Fruit fly (Drosophila melanogaster): ENCODE data around the gene CG6738.

The CG6738 gene

dm6 chr3R:23117683-23118470 is 18.5 kb downstream of the CG6738 start, which contains the start of the genes Rassf and CenB1A (continued):
- TF ChIP-seq dac (GFP tag; optimal IDR thresholded peaks at IDR 0.05) (no peak), CG10669 (GFP tag; optimal IDR thresholded peaks at IDR 0.05) (no peak), CG16779 (tag; optimal IDR thresholded peaks at IDR 0.05) (no peak), Eip75B (GFP tag; optimal IDR thresholded peaks at IDR 0.05) (peak; percentile 35), spab (GFP tag; optimal IDR thresholded peaks at IDR 0.05) (no peak), Hr38 (GFP tag; optimal IDR thresholded peaks at IDR 0.05) (no peak), CG6792 (GFP tag; optimal IDR thresholded peaks at IDR 0.05) (peak; percentile 13), esn (GFP tag; optimal IDR thresholded peaks at IDR 0.05) (peak; percentile 42), CG6163 (GFP tag; IDR thresholded peaks at IDR 0.05) (peak; percentile 55; the same call in 2 of the 3 replicates), CG4318 (GFP tag; optimal IDR thresholded peaks at IDR 0.05) (no peak), cyc (GFP tag; optimal IDR thresholded peaks at IDR 0.05) (peak; percentile 58), eg (GFP tag; IDR thresholded peaks at IDR 0.05) (0 out of 3 replicates have a peak, but pooled peaks have one; percentile 30), CG34406 (GFP tag; optimal IDR thresholded peaks at IDR 0.05) (peak; percentile 19), CG1621 (tag; optimal IDR thresholded peaks at IDR 0.05) (no peak), CG8119 (GFP tag; IDR thresholded peaks at IDR 0.05) (no peak), CG3032 (tag; optimal IDR thresholded peaks at IDR 0.05) (peak; percentile 35), CG8632 (GFP tag; optimal IDR thresholded peaks at IDR 0.05) (no peak), Hr39 (GFP tag; optimal IDR thresholded peaks at IDR 0.05) (peak; percentile 61), vri (GFP tag; optimal IDR thresholded peaks at IDR 0.05) (peak; percentile 32), Smox (GFP tag; optimal IDR thresholded peaks at IDR 0.05) (no peak), CG9139 (GFP tag; optimal IDR thresholded peaks at IDR 0.05) (no peak), Sox102F (GFP tag; optimal IDR thresholded peaks at IDR 0.05) (peak; percentile 12)

DNA sequence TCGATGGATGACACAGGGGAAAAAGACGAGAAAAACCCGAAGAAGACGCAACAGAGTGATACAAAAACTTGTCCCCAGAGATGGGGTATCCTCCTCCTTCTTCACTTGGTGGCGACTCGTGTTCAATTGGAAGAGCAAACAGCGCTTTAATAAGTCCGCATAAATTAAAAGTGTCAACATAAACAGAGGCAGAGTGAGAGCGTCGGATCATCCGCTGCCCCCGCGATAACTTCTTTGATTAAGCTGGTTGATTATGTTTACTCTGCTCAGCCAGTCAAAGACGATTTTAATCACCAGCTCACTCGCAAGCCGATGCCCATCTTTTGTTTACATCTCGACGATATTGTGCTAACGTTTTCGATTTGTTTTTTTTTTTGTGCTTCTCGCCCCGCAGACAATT is 20.5 kb downstream of the CG6738 start:
- TF ChIP-seq CG6854 (GFP tag; optimal IDR thresholded peaks at IDR 0.05) (peak; percentile 32), OdsH (GFP tag; optimal IDR thresholded peaks at IDR 0.05) (no peak), CG10631 (GFP tag; optimal IDR thresholded peaks at IDR 0.05) (no peak), CG31627 (GFP tag; optimal IDR thresholded peaks at IDR 0.05) (no peak), CG9139 (GFP tag; optimal IDR thresholded peaks at IDR 0.05) (no peak), CG3919 (GFP tag; optimal IDR thresholded peaks at IDR 0.05) (no peak), CG3032 (tag; optimal IDR thresholded peaks at IDR 0.05) (no peak), fd59A (GFP tag; optimal IDR thresholded peaks at IDR 0.05) (peak; percentile 6), Hr38 (GFP tag; optimal IDR thresholded peaks at IDR 0.05) (no peak), dsx (GFP tag; optimal IDR thresholded peaks at IDR 0.05; ENCODE audit: poor library complexity, severe bottlenecking) (peak; percentile 48), CG8319 (GFP tag; optimal IDR thresholded peaks at IDR 0.05) (no peak), dac (GFP tag; optimal IDR thresholded peaks at IDR 0.05) (no peak), acj6 (GFP tag; optimal IDR thresholded peaks at IDR 0.05) (no peak), lz (GFP tag; optimal IDR thresholded peaks at IDR 0.05) (no peak), cyc (GFP tag; optimal IDR thresholded peaks at IDR 0.05) (no peak), Eip78C (GFP tag) (peak; percentile 75), CG34406 (GFP tag; optimal IDR thresholded peaks at IDR 0.05) (peak; percentile 9), fkh (GFP tag; optimal IDR thresholded peaks at IDR 0.05) (peak; percentile 72), salr (GFP tag; optimal IDR thresholded peaks at IDR 0.05) (no peak), Sox14 (GFP tag; optimal IDR thresholded peaks at IDR 0.05) (no peak), pdm3 (GFP tag; optimal IDR thresholded peaks at IDR 0.05) (no peak), ss (GFP tag; optimal IDR thresholded peaks at IDR 0.05) (peak in 1 of 2 experiments; percentile 36), topi (GFP tag; optimal IDR thresholded peaks at IDR 0.05) (no peak), CG7368 (GFP tag; optimal IDR thresholded peaks at IDR 0.05) (no peak), svp (GFP tag) (peak; percentile 96), Blimp-1 (GFP tag; optimal IDR thresholded peaks at IDR 0.05) (no peak)
